Worm (Caenorhabditis elegans): ENCODE results near the gene F55B11.5.
"Not testable (repeated sequence)": the region's sequence is repeated elsewhere in the genome, so short reads cannot be mapped to it uniquely, and the experiment has no call there.

F55B11.5 gene

ce11 chrIV:14427395-14427794, at the start of gene F55B11.5:
F55B11.5 (plus strand) TSS chrIV:14427695.
- TF ChIP-seq dao-5, him-1, W03F9.2 (tag; optimal IDR thresholded peaks at IDR 0.05): not testable (repeated sequence)

ce11 chrIV:14377850-14378249, 49.6 kb upstream of the F55B11.5 start:
- TF ChIP-seq him-1 (tag; optimal IDR thresholded peaks at IDR 0.05) = no peak
- TF ChIP-seq dao-5 (tag; optimal IDR thresholded peaks at IDR 0.05) = no peak
- TF ChIP-seq W03F9.2 (tag; optimal IDR thresholded peaks at IDR 0.05) = no peak

DNA sequence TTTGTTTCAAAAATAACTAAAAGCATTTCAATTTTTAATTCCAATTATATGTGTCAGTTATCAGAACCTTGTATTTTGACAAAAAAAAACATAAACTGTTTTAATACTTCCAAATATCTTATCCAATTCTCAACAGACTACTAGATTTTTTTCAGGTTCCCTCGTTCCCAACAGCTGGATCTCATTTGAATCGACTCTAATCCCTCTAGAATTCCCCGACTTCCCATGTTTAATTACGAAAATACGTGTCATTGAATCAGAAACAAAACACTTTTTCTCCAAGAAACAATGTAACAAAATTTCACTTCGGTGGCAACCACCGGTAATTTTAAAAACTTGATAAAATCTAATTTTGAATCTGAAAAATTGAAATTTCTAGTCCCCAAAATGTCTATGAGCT, 48.3 kb upstream of the F55B11.5 start:
- TF ChIP-seq dao-5 (tag; optimal IDR thresholded peaks at IDR 0.05) = no peak
- TF ChIP-seq him-1 (tag; optimal IDR thresholded peaks at IDR 0.05) = no peak

DNA sequence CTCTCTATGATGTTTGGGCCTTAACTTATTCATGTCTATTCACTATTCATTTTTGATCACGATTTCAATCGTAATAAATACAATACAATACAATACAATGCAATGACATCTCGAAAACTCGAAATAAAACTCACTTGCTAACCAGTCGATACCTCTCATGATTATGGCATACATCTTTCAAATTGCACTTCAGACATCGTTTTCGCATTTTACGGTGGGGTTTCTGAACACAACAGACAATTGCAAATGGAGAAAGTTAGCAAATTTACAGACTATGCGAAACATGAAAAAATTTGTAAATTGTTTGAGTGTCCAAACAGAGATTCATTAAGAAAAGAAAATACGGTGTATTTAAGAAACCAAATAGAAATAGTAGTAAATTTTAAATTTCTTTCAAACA, 44.0 kb upstream of the F55B11.5 start, which contains the start of gene paqr-3:
TSS of gene paqr-3 (minus strand) at position 210 of the 400 bp plus-strand sequence.
- TF ChIP-seq dao-5 (tag; optimal IDR thresholded peaks at IDR 0.05) (no peak), him-1 (tag; optimal IDR thresholded peaks at IDR 0.05) (no peak), W03F9.2 (tag; optimal IDR thresholded peaks at IDR 0.05) (no peak)

ce11 chrIV:14384194-14384593, 43.3 kb upstream of the F55B11.5 start:
- TF ChIP-seq W03F9.2 (tag; optimal IDR thresholded peaks at IDR 0.05) (no peak), him-1 (tag; optimal IDR thresholded peaks at IDR 0.05) (no peak), dao-5 (tag; optimal IDR thresholded peaks at IDR 0.05) (no peak)

- TF ChIP-seq W03F9.2 (tag; optimal IDR thresholded peaks at IDR 0.05) = no peak
- TF ChIP-seq him-1 (tag; optimal IDR thresholded peaks at IDR 0.05) = no peak
- no peak for TF ChIP-seq dao-5 (tag; optimal IDR thresholded peaks at IDR 0.05)
Measured at ce11 chrIV:14385140-14385539, 42.4 kb upstream of the F55B11.5 start.

- TF ChIP-seq him-1 (tag; optimal IDR thresholded peaks at IDR 0.05) (no peak), W03F9.2 (tag; optimal IDR thresholded peaks at IDR 0.05) (no peak)
Measured at ce11 chrIV:14387766-14388553, 39.5 kb upstream of the F55B11.5 start.

- TF ChIP-seq W03F9.2 (tag; optimal IDR thresholded peaks at IDR 0.05) (no peak), dao-5 (tag; optimal IDR thresholded peaks at IDR 0.05) (no peak), him-1 (tag; optimal IDR thresholded peaks at IDR 0.05) (no peak)
Measured at ce11 chrIV:14389070-14389469, 38.4 kb upstream of the F55B11.5 start.

DNA sequence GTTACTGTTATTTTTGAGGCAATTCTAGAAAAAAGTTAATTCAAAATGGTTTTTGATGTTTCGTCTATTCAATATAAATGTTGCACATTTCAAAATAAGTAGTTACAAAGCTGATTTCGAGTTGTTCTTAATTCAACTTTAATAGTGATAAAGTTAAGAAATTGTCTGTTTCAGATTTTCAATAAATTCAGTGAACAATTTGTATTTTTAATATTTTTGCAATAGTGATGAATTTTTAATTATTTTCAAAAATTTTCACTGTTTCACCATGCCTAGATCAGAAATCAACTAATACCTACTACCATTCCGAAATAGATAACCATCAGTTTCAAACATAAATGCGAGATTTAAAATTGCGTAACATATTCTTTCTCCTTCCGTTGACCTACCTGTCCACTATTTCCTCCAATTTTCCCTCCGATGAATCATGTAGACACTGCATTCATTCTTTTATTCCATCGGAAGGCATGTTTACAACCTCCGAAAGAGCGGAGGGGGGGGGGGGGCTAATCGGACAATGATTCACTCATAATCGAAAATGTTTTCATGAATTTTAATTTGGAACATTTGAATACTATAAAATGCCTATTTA, 37.4 kb upstream of the F55B11.5 start:
- TF ChIP-seq him-1 (tag; optimal IDR thresholded peaks at IDR 0.05) = no peak

- TF ChIP-seq W03F9.2 (tag; optimal IDR thresholded peaks at IDR 0.05) = no peak
- TF ChIP-seq dao-5 (tag; optimal IDR thresholded peaks at IDR 0.05) = no peak
Measured at ce11 chrIV:14391268-14391667, 36.2 kb upstream of the F55B11.5 start.

DNA sequence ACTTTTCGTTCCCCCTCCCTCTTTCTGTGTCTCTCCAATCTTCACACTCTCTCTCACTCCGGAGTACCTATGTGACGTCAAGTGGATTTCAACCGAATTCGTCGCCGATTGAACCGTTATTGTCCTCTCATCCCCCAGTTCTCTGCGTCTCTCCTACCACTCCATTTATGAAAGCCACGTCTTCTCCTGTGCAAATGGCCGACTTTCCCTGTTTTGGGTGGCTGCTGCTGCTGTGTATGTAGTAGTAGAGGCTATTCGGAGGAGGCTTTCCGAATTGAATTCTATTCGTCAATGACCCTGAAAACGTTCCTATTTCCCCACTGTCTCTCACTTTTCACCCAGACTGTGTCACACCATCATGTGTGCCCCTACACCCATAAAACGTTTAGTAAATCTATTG, 35.7 kb upstream of the F55B11.5 start:
- TF ChIP-seq him-1 (tag; optimal IDR thresholded peaks at IDR 0.05) (no peak), dao-5 (tag; optimal IDR thresholded peaks at IDR 0.05) (no peak), W03F9.2 (tag; optimal IDR thresholded peaks at IDR 0.05) (no peak)

DNA sequence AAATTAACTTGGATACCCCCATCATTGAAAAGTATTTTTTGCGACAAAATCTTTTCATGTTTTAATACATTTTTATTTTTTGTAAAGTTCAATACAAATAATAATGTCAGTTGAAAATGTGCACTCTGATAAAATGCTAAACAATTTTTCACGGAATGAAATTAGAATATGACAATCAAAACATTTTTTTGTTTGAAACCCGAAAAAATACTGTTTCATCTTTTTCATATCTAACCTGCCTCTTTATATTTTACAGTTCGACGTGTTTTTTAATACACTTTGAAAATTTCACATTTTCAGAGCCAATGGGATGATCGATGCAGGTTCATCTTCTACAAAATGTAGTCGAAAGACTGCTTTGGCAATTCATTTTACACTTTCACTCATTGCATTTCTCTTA, 33.7 kb upstream of the F55B11.5 start, which contains the start of gene clc-8:
TSS of gene clc-8 (plus strand) at position 301 of the 400 bp plus-strand sequence.
- TF ChIP-seq dao-5 (tag; optimal IDR thresholded peaks at IDR 0.05) (no peak), W03F9.2 (tag; optimal IDR thresholded peaks at IDR 0.05) (no peak), him-1 (tag; optimal IDR thresholded peaks at IDR 0.05) (no peak)

- TF ChIP-seq him-1 (tag; optimal IDR thresholded peaks at IDR 0.05) (no peak), dao-5 (tag; optimal IDR thresholded peaks at IDR 0.05) (no peak), W03F9.2 (tag; optimal IDR thresholded peaks at IDR 0.05) (no peak)
Measured at ce11 chrIV:14394812-14395211, 32.7 kb upstream of the F55B11.5 start.

DNA sequence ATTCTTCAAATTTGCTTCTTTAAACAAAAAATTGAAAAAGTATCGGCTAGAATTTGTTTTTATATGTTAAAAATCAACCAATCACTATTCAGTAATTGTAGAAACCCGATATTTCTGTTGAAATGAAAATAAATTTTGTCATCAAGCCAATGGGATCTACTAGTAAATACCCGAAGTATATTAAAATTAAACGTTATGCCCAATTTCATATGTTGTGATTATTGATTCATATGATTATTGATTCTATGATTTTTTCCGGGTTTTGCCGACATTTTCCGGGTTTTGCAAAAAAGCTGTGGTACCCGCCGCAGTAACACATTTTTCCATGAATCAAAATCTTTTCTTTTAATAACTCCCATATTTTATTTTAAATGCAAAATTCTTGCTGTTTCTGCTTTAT, 32.0 kb upstream of the F55B11.5 start:
- TF ChIP-seq him-1 (tag; optimal IDR thresholded peaks at IDR 0.05) (no peak), dao-5 (tag; optimal IDR thresholded peaks at IDR 0.05) (no peak), W03F9.2 (tag; optimal IDR thresholded peaks at IDR 0.05) (no peak)

- TF ChIP-seq W03F9.2 (tag; optimal IDR thresholded peaks at IDR 0.05) = no peak
- no peak for TF ChIP-seq him-1 (tag; optimal IDR thresholded peaks at IDR 0.05)
- TF ChIP-seq dao-5 (tag; optimal IDR thresholded peaks at IDR 0.05) = no peak
Measured at ce11 chrIV:14408569-14408968, 18.9 kb upstream of the F55B11.5 start.
